Worm (Caenorhabditis elegans): ENCODE data around the gene cya-1.
A peak's percentile ranks its signal among the peaks of the same experiment; 100 is the strongest.

cya-1 gene

ce11 chrIII:9069712-9070111 lies 39.4 kb downstream of the cya-1 start:
- TF ChIP-seq peb-1 (tag; optimal IDR thresholded peaks at IDR 0.05) (no peak), ztf-1 (GFP tag; conservative IDR thresholded peaks at IDR 0.05) (no peak), nhr-77 (tag; optimal IDR thresholded peaks at IDR 0.05) (no peak), unc-39 (tag; optimal IDR thresholded peaks at IDR 0.05) (no peak), nhr-10 (tag; optimal IDR thresholded peaks at IDR 0.05) (no peak), blmp-1 (tag; optimal IDR thresholded peaks at IDR 0.05; ENCODE audit: insufficient read depth) (no peak), nhr-129 (tag; optimal IDR thresholded peaks at IDR 0.05) (no peak), nhr-25 (tag; optimal IDR thresholded peaks at IDR 0.05) (no peak), C34F6.9 (tag; optimal IDR thresholded peaks at IDR 0.05) (no peak), nhr-21 (tag; optimal IDR thresholded peaks at IDR 0.05) (no peak)

ce11 chrIII:9060267-9060666 lies 48.8 kb downstream of the cya-1 start:
- peak; percentile 21 for TF ChIP-seq crh-2 (tag; optimal IDR thresholded peaks at IDR 0.05)
- no peak for TF ChIP-seq peb-1 (tag; optimal IDR thresholded peaks at IDR 0.05)
- peak in 1 of 2 experiments; percentile 35 for TF ChIP-seq lsy-2 (tag; optimal IDR thresholded peaks at IDR 0.05)

- TF ChIP-seq mab-5 (tag; optimal IDR thresholded peaks at IDR 0.05) (no peak), skn-1 (tag; optimal IDR thresholded peaks at IDR 0.05) (peak; percentile 97), ZK546.5 (tag; optimal IDR thresholded peaks at IDR 0.05) (no peak), C34F6.9 (tag; optimal IDR thresholded peaks at IDR 0.05) (peak; percentile 41), peb-1 (tag; optimal IDR thresholded peaks at IDR 0.05) (no peak), elt-3 (tag; optimal IDR thresholded peaks at IDR 0.05) (no peak), nhr-11 (tag; optimal IDR thresholded peaks at IDR 0.05) (no peak), sem-4 (tag; optimal IDR thresholded peaks at IDR 0.05) (no peak), F13H6.1 (tag; optimal IDR thresholded peaks at IDR 0.05) (no peak), nhr-6 (tag; optimal IDR thresholded peaks at IDR 0.05) (no peak), crh-2 (tag; optimal IDR thresholded peaks at IDR 0.05) (peak; percentile 84), lin-13 (GFP tag; optimal IDR thresholded peaks at IDR 0.05) (no peak), lsy-2 (tag; optimal IDR thresholded peaks at IDR 0.05) (peak in 1 of 2 experiments; percentile 40), fos-1 (tag; optimal IDR thresholded peaks at IDR 0.05) (peak; percentile 16), nhr-129 (tag; optimal IDR thresholded peaks at IDR 0.05) (no peak), ceh-16 (tag; optimal IDR thresholded peaks at IDR 0.05) (no peak), unc-55 (GFP tag; optimal IDR thresholded peaks at IDR 0.05) (no peak), aly-2 (tag; optimal IDR thresholded peaks at IDR 0.05) (no peak), gmeb-1 (tag; optimal IDR thresholded peaks at IDR 0.05) (no peak), ama-1 (optimal IDR thresholded peaks at IDR 0.05) (peak; percentile 80), unc-39 (tag; optimal IDR thresholded peaks at IDR 0.05) (no peak), nhr-21 (tag; optimal IDR thresholded peaks at IDR 0.05) (no peak), zag-1 (tag; optimal IDR thresholded peaks at IDR 0.05) (no peak), lin-11 (tag; optimal IDR thresholded peaks at IDR 0.05) (no peak), mbf-1 (tag; optimal IDR thresholded peaks at IDR 0.05) (no peak), sma-9 (GFP tag; optimal IDR thresholded peaks at IDR 0.05) (peak; percentile 62), sma-9 (tag; optimal IDR thresholded peaks at IDR 0.05) (no peak), Y55F3AM.14 (GFP tag; optimal IDR thresholded peaks at IDR 0.05) (no peak)
Observed at ce11 chrIII:9058959-9059534, 50.0 kb downstream of the cya-1 start, which contains the start of gene gst-1. Gene gst-1 (plus strand): TSS chrIII:9059331.
